Fruit fly (Drosophila melanogaster): ENCODE data around the gene ND-ASHI.

Gene ND-ASHI

dm6 chrX:6673637-6674487, 5.1 kb downstream of the ND-ASHI start, which contains the start of the genes CG3198 and Mcm6 (continued):
- TF ChIP-seq Vsx1 (GFP tag; optimal IDR thresholded peaks at IDR 0.05) (no peak), ci (GFP tag; IDR thresholded peaks at IDR 0.05) (no peak), ato (GFP tag; IDR thresholded peaks at IDR 0.05; ENCODE audit: partially characterized antibody) (peak; percentile 44; the same call in 1 of the 2 replicates), CG9932 (GFP tag; IDR thresholded peaks at IDR 0.05) (no peak), tgo (GFP tag; IDR thresholded peaks at IDR 0.05) (no peak), CG8359 (GFP tag; optimal IDR thresholded peaks at IDR 0.05; ENCODE audit: borderline replicate concordance) (no peak), bigmax (GFP tag; optimal IDR thresholded peaks at IDR 0.05) (no peak), ac (GFP tag; optimal IDR thresholded peaks at IDR 0.05) (no peak), jigr1 (GFP tag; IDR thresholded peaks at IDR 0.05) (no peak), Ada2b (GFP tag; IDR thresholded peaks at IDR 0.05) (no peak), CG5953 (GFP tag; IDR thresholded peaks at IDR 0.05) (no peak), phol (tag; optimal IDR thresholded peaks at IDR 0.05) (no peak), yki (optimal IDR thresholded peaks at IDR 0.05) (no peak), CG13624 (GFP tag; optimal IDR thresholded peaks at IDR 0.05) (no peak), CG30403 (GFP tag; optimal IDR thresholded peaks at IDR 0.05) (peak; percentile 11), CG11695 (GFP tag; IDR thresholded peaks at IDR 0.05) (no peak), CG14441 (GFP tag; IDR thresholded peaks at IDR 0.05) (no peak), aop (GFP tag; IDR thresholded peaks at IDR 0.05) (no peak), exex (tag; optimal IDR thresholded peaks at IDR 0.05) (no peak), sima (GFP tag; optimal IDR thresholded peaks at IDR 0.05) (no peak), CG7556 (GFP tag; optimal IDR thresholded peaks at IDR 0.05) (no peak), Hr39 (optimal IDR thresholded peaks at IDR 0.05) (no peak), TFAM (GFP tag; optimal IDR thresholded peaks at IDR 0.05) (no peak), vfl (GFP tag; optimal IDR thresholded peaks at IDR 0.05) (no peak), CG9727 (GFP tag; optimal IDR thresholded peaks at IDR 0.05) (no peak), ewg (GFP tag; optimal IDR thresholded peaks at IDR 0.05) (no peak), tin (GFP tag; optimal IDR thresholded peaks at IDR 0.05) (no peak), ATbp (GFP tag; optimal IDR thresholded peaks at IDR 0.05) (no peak), CG14014 (GFP tag; IDR thresholded peaks at IDR 0.05) (no peak), ash1 (GFP tag; optimal IDR thresholded peaks at IDR 0.05) (no peak), Six4 (GFP tag; optimal IDR thresholded peaks at IDR 0.05) (no peak), CG8290 (GFP tag; optimal IDR thresholded peaks at IDR 0.05) (no peak), CG8290 (tag; optimal IDR thresholded peaks at IDR 0.05) (no peak), row (GFP tag; IDR thresholded peaks at IDR 0.05) (peak; percentile 65), Max (GFP tag; optimal IDR thresholded peaks at IDR 0.05) (no peak), CG13123 (GFP tag; optimal IDR thresholded peaks at IDR 0.05) (no peak), C15 (GFP tag; IDR thresholded peaks at IDR 0.05) (no peak), CG1832 (GFP tag; optimal IDR thresholded peaks at IDR 0.05) (no peak), bsh (GFP tag; optimal IDR thresholded peaks at IDR 0.05) (no peak), CG31224 (GFP tag; IDR thresholded peaks at IDR 0.05) (no peak), chm (GFP tag; IDR thresholded peaks at IDR 0.05) (no peak), zen (tag; optimal IDR thresholded peaks at IDR 0.05) (no peak), CG2120 (GFP tag; optimal IDR thresholded peaks at IDR 0.05) (no peak), Neu2 (GFP tag; optimal IDR thresholded peaks at IDR 0.05; ENCODE audit: borderline replicate concordance) (no peak), CG8089 (GFP tag; optimal IDR thresholded peaks at IDR 0.05) (no peak), MBD-R2 (GFP tag; IDR thresholded peaks at IDR 0.05) (peak; percentile 43), zfh1 (GFP tag; IDR thresholded peaks at IDR 0.05) (no peak), Dad (GFP tag; optimal IDR thresholded peaks at IDR 0.05) (no peak), E2f1 (GFP tag; IDR thresholded peaks at IDR 0.05) (peak; percentile 89), CG4360 (GFP tag; IDR thresholded peaks at IDR 0.05) (no peak), crc (GFP tag; optimal IDR thresholded peaks at IDR 0.05) (no peak), CG17359 (tag; optimal IDR thresholded peaks at IDR 0.05) (no peak)

Data from whole organism, embryonic.